Worm (Caenorhabditis elegans): ENCODE data around the gene C46A5.1.

C46A5.1 gene

DNA sequence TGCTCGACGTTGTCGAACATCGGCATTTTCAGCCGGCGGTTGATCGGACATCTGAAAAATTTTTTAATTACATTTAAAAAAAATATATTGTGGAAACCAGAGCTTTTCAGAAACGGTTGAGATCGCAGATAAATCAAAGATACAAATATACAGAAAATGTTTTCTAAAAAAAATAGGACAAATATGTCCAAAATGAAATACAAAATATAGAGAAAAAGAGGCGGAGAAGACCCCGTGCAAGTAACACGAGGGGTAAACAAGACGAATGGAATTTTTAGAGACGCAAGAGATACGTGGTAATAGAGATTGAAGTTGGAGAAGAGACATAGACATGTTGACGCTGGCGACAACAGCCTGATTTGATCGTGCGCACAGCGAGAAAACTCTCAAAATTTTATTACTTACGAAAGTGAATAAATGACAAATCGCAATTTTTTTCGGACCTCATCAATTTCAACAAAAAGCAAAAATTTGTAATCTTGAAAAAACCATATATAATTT lies 52.0 kb downstream of the C46A5.1 start, which contains the start of gene cdgs-1 (continued):
- TF ChIP-seq grh-1 (GFP tag; IDR thresholded peaks at IDR 0.05) (no peak), lin-39 (tag; optimal IDR thresholded peaks at IDR 0.05) (no peak), aly-2 (tag; optimal IDR thresholded peaks at IDR 0.05) (no peak), nhr-90 (tag; optimal IDR thresholded peaks at IDR 0.05; ENCODE audit: poor library complexity) (no peak), nhr-19 (GFP tag; conservative IDR thresholded peaks at IDR 0.05) (no peak), unc-98 (GFP tag; IDR thresholded peaks at IDR 0.05) (no peak)

ce11 chrIV:7816402-7817102 lies 52.8 kb downstream of the C46A5.1 start:
- TF ChIP-seq Y116A8C.19 (tag; optimal IDR thresholded peaks at IDR 0.05; ENCODE audit: borderline replicate concordance): peak; percentile 6
- TF ChIP-seq C04F5.9 (tag; optimal IDR thresholded peaks at IDR 0.05): peak; percentile 40
- no peak for TF ChIP-seq jun-1 (tag; optimal IDR thresholded peaks at IDR 0.05)
- TF ChIP-seq tbx-2 (tag; optimal IDR thresholded peaks at IDR 0.05): peak; percentile 51
- peak in 1 of 2 experiments; percentile 71 for TF ChIP-seq ztf-11 (tag; optimal IDR thresholded peaks at IDR 0.05)
- peak; percentile 53 for TF ChIP-seq swsn-7 (tag; optimal IDR thresholded peaks at IDR 0.05)
- peak; percentile 41 for TF ChIP-seq nhr-20 (tag; optimal IDR thresholded peaks at IDR 0.05)
- TF ChIP-seq pax-3 (tag; optimal IDR thresholded peaks at IDR 0.05): peak; percentile 53
- TF ChIP-seq nhr-90 (tag; optimal IDR thresholded peaks at IDR 0.05; ENCODE audit: poor library complexity): peak; percentile 79
- TF ChIP-seq lin-35 (GFP tag; optimal IDR thresholded peaks at IDR 0.05): peak; percentile 74 to 93
- peak; percentile 64 for TF ChIP-seq sox-4 (tag; optimal IDR thresholded peaks at IDR 0.05)
- peak; percentile 5 for TF ChIP-seq skn-1 (tag; optimal IDR thresholded peaks at IDR 0.05)
- TF ChIP-seq isw-1 (GFP tag; IDR thresholded peaks at IDR 0.05): peak; percentile 5; the same call in 1 of the 2 replicates
- TF ChIP-seq tlp-1 (tag; optimal IDR thresholded peaks at IDR 0.05): no peak
- peak; percentile 73 for TF ChIP-seq lir-3 (tag; optimal IDR thresholded peaks at IDR 0.05; ENCODE audit: poor library complexity)
- peak; percentile 68 for TF ChIP-seq nhr-47 (tag; optimal IDR thresholded peaks at IDR 0.05)
- TF ChIP-seq snpc-4 (tag; optimal IDR thresholded peaks at IDR 0.05): no peak
- peak in 1 of 6 experiments; percentile 2 for TF ChIP-seq elt-3 (tag; optimal IDR thresholded peaks at IDR 0.05)
- peak; percentile 76 to 88 (median 86) for TF ChIP-seq dpl-1 (GFP tag; optimal IDR thresholded peaks at IDR 0.05)
- peak; percentile 86 for TF ChIP-seq rnt-1 (tag; optimal IDR thresholded peaks at IDR 0.05)
- TF ChIP-seq fkh-8 (tag; optimal IDR thresholded peaks at IDR 0.05): no peak
- TF ChIP-seq lin-39 (tag; optimal IDR thresholded peaks at IDR 0.05): no peak
- no peak for TF ChIP-seq alr-1 (tag; optimal IDR thresholded peaks at IDR 0.05; ENCODE audit: borderline replicate concordance)
- TF ChIP-seq unc-62 (GFP tag; optimal IDR thresholded peaks at IDR 0.05): no peak
- peak; percentile 10 to 53 for TF ChIP-seq lsy-2 (tag; optimal IDR thresholded peaks at IDR 0.05)
- no peak for TF ChIP-seq unc-98 (GFP tag; IDR thresholded peaks at IDR 0.05)
- peak; percentile 56 for TF ChIP-seq nhr-71 (tag; optimal IDR thresholded peaks at IDR 0.05)
- TF ChIP-seq unc-86 (tag; optimal IDR thresholded peaks at IDR 0.05): no peak
- peak; percentile 44 for TF ChIP-seq snu-23 (GFP tag; optimal IDR thresholded peaks at IDR 0.05)
- no peak for TF ChIP-seq egl-27 (tag; optimal IDR thresholded peaks at IDR 0.05)
- TF ChIP-seq ceh-90 (tag; optimal IDR thresholded peaks at IDR 0.05): peak; percentile 82
- TF ChIP-seq nhr-19 (GFP tag; conservative IDR thresholded peaks at IDR 0.05): peak; percentile 44
- TF ChIP-seq irx-1 (tag; optimal IDR thresholded peaks at IDR 0.05): peak; percentile 69
- peak; percentile 54 for TF ChIP-seq lin-14 (GFP tag; optimal IDR thresholded peaks at IDR 0.05)
- no peak for TF ChIP-seq ets-5 (GFP tag; IDR thresholded peaks at IDR 0.05)
- peak; percentile 73 for TF ChIP-seq grh-1 (GFP tag; IDR thresholded peaks at IDR 0.05)
- no peak for TF ChIP-seq mdl-1 (tag; optimal IDR thresholded peaks at IDR 0.05)
- no peak for TF ChIP-seq lin-15B (tag; optimal IDR thresholded peaks at IDR 0.05)
- no peak for TF ChIP-seq nhr-237 (tag; optimal IDR thresholded peaks at IDR 0.05)
- TF ChIP-seq fkh-4 (tag; optimal IDR thresholded peaks at IDR 0.05; ENCODE audit: borderline replicate concordance): peak; percentile 60
- TF ChIP-seq ces-1 (GFP tag; optimal IDR thresholded peaks at IDR 0.05): no peak
- peak; percentile 49 for TF ChIP-seq xbp-1 (tag; optimal IDR thresholded peaks at IDR 0.05)
- peak; percentile 53 to 89 for TF ChIP-seq efl-1 (optimal IDR thresholded peaks at IDR 0.05)
- TF ChIP-seq efl-1 (GFP tag; optimal IDR thresholded peaks at IDR 0.05 in 1 of 2): peak; percentile 87 to 99
- peak; percentile 22 for TF ChIP-seq elt-2 (tag; optimal IDR thresholded peaks at IDR 0.05)
- TF ChIP-seq blmp-1 (tag; optimal IDR thresholded peaks at IDR 0.05): peak; percentile 28

All from whole organism, L1 larva.